Worm (Caenorhabditis elegans) whole organism, midembryonic: Measurements from ENCODE around the gene klc-2.

Experiments used
- T22C8.4 ChIP-seq: fragments of 200-800 bp; sonication (Bioruptor generic); IDR thresholded peaks from 2 replicates; pipeline ENCODE4 v1.3.6; 2022; ENCODE audit warnings: missing genetic modification characterization, missing compliant biosample characterization
- cog-1 ChIP-seq: sonication (generic microtip); optimal IDR thresholded peaks from 2 replicates; lab custom pipeline; 2016; ENCODE audit warnings: missing genetic modification characterization, missing compliant biosample characterization
- flt-1 ChIP-seq: fragments of 200-800 bp; sonication (Bioruptor generic); IDR thresholded peaks from 2 replicates; pipeline ENCODE4 v1.3.6; 2022; ENCODE audit warnings: missing genetic modification characterization, missing compliant biosample characterization
- klf-2 ChIP-seq: fragments of 200-800 bp; sonication (Bioruptor generic); conservative IDR thresholded peaks from 2 replicates; pipeline ENCODE4 v1.3.6; 2022; ENCODE audit warnings: missing genetic modification reagents, missing genetic modification characterization, missing compliant biosample characterization
- med-1 ChIP-seq: sonication (generic microtip); optimal IDR thresholded peaks from 2 replicates; lab custom pipeline; 2017; ENCODE audit warnings: missing genetic modification characterization, mild to moderate bottlenecking, missing compliant biosample characterization, antibody characterized with exemption, missing genetic modification reagents; ENCODE audit not compliant: insufficient read depth
- tab-1 ChIP-seq: fragments of 200-800 bp; sonication (Bioruptor generic); IDR thresholded peaks from 2 replicates; pipeline ENCODE4 v1.3.6; 2022; ENCODE audit warnings: missing genetic modification characterization, missing compliant biosample characterization
- ztf-23 ChIP-seq: fragments of 200-800 bp; sonication (Bioruptor generic); IDR thresholded peaks from 2 replicates; pipeline ENCODE4 v1.3.6; 2022; ENCODE audit warnings: missing genetic modification reagents, missing genetic modification characterization, missing compliant biosample characterization
- ztf-29 ChIP-seq: fragments of 200-800 bp; sonication (Bioruptor generic); IDR thresholded peaks from 2 replicates; pipeline ENCODE4 v1.3.6; 2022; ENCODE audit warnings: missing genetic modification reagents, missing genetic modification characterization, missing compliant biosample characterization

- no peak for TF ChIP-seq cog-1 (tag; lab: Kevin White, UChicago)
- TF ChIP-seq flt-1 (GFP tag; lab: Robert Waterston, UW) = no peak
- no peak for TF ChIP-seq med-1 (GFP tag; lab: Kevin White, UChicago)
- TF ChIP-seq ztf-23 (GFP tag; lab: Robert Waterston, UW) = no peak
- no peak for TF ChIP-seq ztf-29
- no peak for TF ChIP-seq klf-2 (GFP tag; lab: Robert Waterston, UW)
- TF ChIP-seq tab-1 = no peak
- TF ChIP-seq T22C8.4 = no peak
Measured at ce11 chrV:5587042-5587441, 5.8 kb upstream of the klc-2 start.
